Worm (Caenorhabditis elegans): Measurements from ENCODE around the gene fbxb-49.

DNA sequence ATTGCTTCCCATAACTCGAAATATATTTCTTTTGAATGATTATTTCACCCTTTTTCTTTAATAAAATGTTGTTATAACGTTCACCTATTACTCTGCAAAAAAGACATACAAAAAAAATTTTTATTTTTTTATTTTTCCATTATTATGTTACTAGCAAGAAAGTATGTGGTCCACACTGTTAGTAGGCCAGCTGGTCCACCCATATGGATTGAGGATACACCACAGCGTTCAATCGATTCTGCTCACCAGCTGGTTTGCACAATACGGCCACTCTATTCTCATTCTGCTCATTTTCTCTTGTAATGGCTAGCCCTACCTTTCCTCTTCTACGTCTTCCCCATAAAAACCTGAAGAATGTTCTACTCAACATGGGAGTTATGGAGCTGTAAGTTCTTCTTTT lies 29.7 kb upstream of the fbxb-49 start, which contains the start of gene fbxb-44:
- TF ChIP-seq pat-9 (tag; optimal IDR thresholded peaks at IDR 0.05) (no peak), ceh-18 (tag; optimal IDR thresholded peaks at IDR 0.05) (no peak), ama-1 (optimal IDR thresholded peaks at IDR 0.05) (no peak), sdc-2 (tag; optimal IDR thresholded peaks at IDR 0.05) (no peak), nhr-11 (tag; optimal IDR thresholded peaks at IDR 0.05) (no peak), fkh-10 (GFP tag; optimal IDR thresholded peaks at IDR 0.05) (no peak), odd-2 (tag; optimal IDR thresholded peaks at IDR 0.05) (no peak), pqm-1 (tag; optimal IDR thresholded peaks at IDR 0.05) (no peak), tbx-7 (tag; optimal IDR thresholded peaks at IDR 0.05) (no peak), gmeb-2 (tag; optimal IDR thresholded peaks at IDR 0.05) (no peak), npax-4 (tag; optimal IDR thresholded peaks at IDR 0.05) (no peak), hlh-8 (tag; optimal IDR thresholded peaks at IDR 0.05) (no peak), ceh-34 (tag; optimal IDR thresholded peaks at IDR 0.05) (no peak), ceh-24 (tag; optimal IDR thresholded peaks at IDR 0.05) (no peak)
